In genomic region chrX:12629257-12629656, ce11 we compare ENCODE assay signal across 1 worm cellular context.
A peak's percentile ranks its signal among the peaks of the same experiment; 100 is the strongest.
TF ChIP-seq lines count a peak whose summit lies in the region.

No protein-coding gene starts in this region.

TF ChIP-seq in whole organism, L1 larva, 84 proteins besides CTCF, POLR2A, EP300 and RAD21 (continued from another document):
- TF ChIP-seq ceh-82 (tag; optimal IDR thresholded peaks at IDR 0.05; lab: Kevin White, UChicago) = peak; percentile 27 to 37 (median 33)
- TF ChIP-seq mef-2 (tag; optimal IDR thresholded peaks at IDR 0.05; lab: Kevin White, UChicago) = no peak
- TF ChIP-seq mdl-1 (tag; optimal IDR thresholded peaks at IDR 0.05; lab: Kevin White, UChicago) = peak in 1 of 2 experiments; percentile 50
- no peak for TF ChIP-seq skn-1 (tag; optimal IDR thresholded peaks at IDR 0.05; lab: Kevin White, UChicago)
- TF ChIP-seq lin-35 (GFP tag; optimal IDR thresholded peaks at IDR 0.05; lab: Kevin White, UChicago) = peak in 1 of 2 experiments; percentile 19
- TF ChIP-seq pax-3 (tag; optimal IDR thresholded peaks at IDR 0.05; lab: Kevin White, UChicago) = no peak
- TF ChIP-seq isw-1 (GFP tag; IDR thresholded peaks at IDR 0.05; lab: Robert Waterston, UW) = no peak; the same call in 1 of the 2 replicates
- no peak for TF ChIP-seq hlh-17 (GFP tag; optimal IDR thresholded peaks at IDR 0.05; lab: Kevin White, UChicago; ENCODE audit: borderline replicate concordance)
- no peak for TF ChIP-seq zag-1 (tag; optimal IDR thresholded peaks at IDR 0.05; lab: Kevin White, UChicago)
- TF ChIP-seq vab-15 (tag; optimal IDR thresholded peaks at IDR 0.05; lab: Kevin White, UChicago) = no peak
- no peak for TF ChIP-seq zip-4 (GFP tag; optimal IDR thresholded peaks at IDR 0.05; lab: Kevin White, UChicago)
- TF ChIP-seq swsn-7 (tag; optimal IDR thresholded peaks at IDR 0.05; lab: Kevin White, UChicago) = peak; percentile 17
- peak; percentile 17 for TF ChIP-seq nhr-47 (tag; optimal IDR thresholded peaks at IDR 0.05; lab: Kevin White, UChicago)
- no peak for TF ChIP-seq pag-3 (tag; optimal IDR thresholded peaks at IDR 0.05; lab: Kevin White, UChicago; ENCODE audit: borderline replicate concordance, insufficient read depth)
- TF ChIP-seq pqm-1 (tag; optimal IDR thresholded peaks at IDR 0.05; lab: Kevin White, UChicago) = no peak
- TF ChIP-seq tbx-2 (tag; optimal IDR thresholded peaks at IDR 0.05; lab: Kevin White, UChicago) = peak; percentile 13
- TF ChIP-seq lsy-2 (tag; optimal IDR thresholded peaks at IDR 0.05; lab: Kevin White, UChicago) = peak in 1 of 2 experiments; percentile 29
- no peak for TF ChIP-seq nhr-20 (tag; optimal IDR thresholded peaks at IDR 0.05; lab: Kevin White, UChicago)
- no peak for TF ChIP-seq ets-5 (GFP tag; IDR thresholded peaks at IDR 0.05; lab: Robert Waterston, UW)
- no peak for TF ChIP-seq alr-1 (tag; optimal IDR thresholded peaks at IDR 0.05; lab: Kevin White, UChicago; ENCODE audit: borderline replicate concordance)
- TF ChIP-seq hpl-2 (GFP tag; optimal IDR thresholded peaks at IDR 0.05; lab: Kevin White, UChicago) = no peak
- TF ChIP-seq snu-23 (GFP tag; optimal IDR thresholded peaks at IDR 0.05; lab: Kevin White, UChicago) = peak; percentile 35
- TF ChIP-seq dsc-1 (tag; optimal IDR thresholded peaks at IDR 0.05; lab: Kevin White, UChicago) = peak; percentile 30
- no peak for TF ChIP-seq efl-3 (GFP tag; optimal IDR thresholded peaks at IDR 0.05; lab: Kevin White, UChicago)
- TF ChIP-seq jun-1 (tag; optimal IDR thresholded peaks at IDR 0.05; lab: Kevin White, UChicago) = no peak
- no peak for TF ChIP-seq nhr-11 (tag; optimal IDR thresholded peaks at IDR 0.05; lab: Kevin White, UChicago)
- no peak for TF ChIP-seq hlh-4 (tag; optimal IDR thresholded peaks at IDR 0.05; lab: Kevin White, UChicago)
- TF ChIP-seq nhr-28 (tag; optimal IDR thresholded peaks at IDR 0.05; lab: Kevin White, UChicago) = no peak
- no peak for TF ChIP-seq aly-2 (tag; optimal IDR thresholded peaks at IDR 0.05; lab: Kevin White, UChicago)
- TF ChIP-seq lin-15B (tag; optimal IDR thresholded peaks at IDR 0.05; lab: Kevin White, UChicago) = no peak
- no peak for TF ChIP-seq rnt-1 (tag; optimal IDR thresholded peaks at IDR 0.05; lab: Kevin White, UChicago)
- TF ChIP-seq lin-14 (GFP tag; optimal IDR thresholded peaks at IDR 0.05; lab: Kevin White, UChicago) = peak; percentile 90
